Fruit fly (Drosophila melanogaster): ENCODE data around the gene CG7720.

dm6 chr3R:18794051-18794450 lies 918 bp downstream of the CG7720 start:
- TF ChIP-seq CTCF (optimal IDR thresholded peaks at IDR 0.05) (no peak), CG8478 (optimal IDR thresholded peaks at IDR 0.05) (no peak)
